Worm (Caenorhabditis elegans): Measurements from ENCODE around the gene chil-7.

ce11 chrII:9880826-9881225 is 9.9 kb upstream of the chil-7 start, which contains the start of gene C08H9.15:
- TF ChIP-seq klf-2 (GFP tag; conservative IDR thresholded peaks at IDR 0.05) (no peak), ztf-29 (GFP tag; IDR thresholded peaks at IDR 0.05) (no peak)

Data from whole organism, midembryonic.